Worm (Caenorhabditis elegans) whole organism, L1 larva: ENCODE data around the gene W06D11.3.

Experiments used
- efl-1 ChIP-seq, 4 experiments: fragments of 150-350 bp; optimal IDR thresholded peaks in 3 of 4; peaks in 1 of 4; 1 replicate in 1 of 4; 2 replicates in 3 of 4; lab custom pipeline; 2014; ENCODE audit warnings: missing biosample characterization in 2 of 4, missing genetic modification characterization in 2 of 4, missing genetic modification reagents in 2 of 4
- grh-1 ChIP-seq: fragments of 200-800 bp; sonication (Bioruptor generic); IDR thresholded peaks from 2 replicates; pipeline ENCODE4 v1.3.6; 2022; ENCODE audit warnings: missing genetic modification reagents, missing genetic modification characterization, missing compliant biosample characterization
- lin-39 ChIP-seq: fragments of 150-350 bp; optimal IDR thresholded peaks from 2 replicates; lab custom pipeline; 2014; ENCODE audit warnings: missing biosample characterization, missing genetic modification reagents, missing genetic modification characterization
- nhr-76 ChIP-seq: sonication (generic microtip); optimal IDR thresholded peaks from 2 replicates; lab custom pipeline; 2017; ENCODE audit warnings: missing biosample characterization, missing genetic modification characterization
- nhr-77 ChIP-seq: fragments of 150-350 bp; optimal IDR thresholded peaks from 2 replicates; lab custom pipeline; 2014; ENCODE audit warnings: missing biosample characterization, missing genetic modification characterization
- sup-37 ChIP-seq: fragments of 200-800 bp; sonication (Bioruptor generic); optimal IDR thresholded peaks from 2 replicates; lab custom pipeline; 2018; ENCODE audit warnings: mild to moderate bottlenecking, missing genetic modification characterization, missing compliant biosample characterization
- tlp-1 ChIP-seq: fragments of 150-350 bp; optimal IDR thresholded peaks from 2 replicates; lab custom pipeline; 2014; ENCODE audit warnings: missing biosample characterization, missing genetic modification characterization
- unc-86 ChIP-seq: sonication (generic microtip); optimal IDR thresholded peaks from 2 replicates; lab custom pipeline; 2016; ENCODE audit warnings: missing genetic modification characterization, missing compliant biosample characterization
- ztf-11 ChIP-seq, 2 experiments: sonication (generic microtip); optimal IDR thresholded peaks; 2 replicates each; lab custom pipeline; 2016 to 2017; ENCODE audit warnings: missing genetic modification characterization in 2 of 2, missing biosample characterization in 1 of 2, missing compliant biosample characterization in 1 of 2

DNA sequence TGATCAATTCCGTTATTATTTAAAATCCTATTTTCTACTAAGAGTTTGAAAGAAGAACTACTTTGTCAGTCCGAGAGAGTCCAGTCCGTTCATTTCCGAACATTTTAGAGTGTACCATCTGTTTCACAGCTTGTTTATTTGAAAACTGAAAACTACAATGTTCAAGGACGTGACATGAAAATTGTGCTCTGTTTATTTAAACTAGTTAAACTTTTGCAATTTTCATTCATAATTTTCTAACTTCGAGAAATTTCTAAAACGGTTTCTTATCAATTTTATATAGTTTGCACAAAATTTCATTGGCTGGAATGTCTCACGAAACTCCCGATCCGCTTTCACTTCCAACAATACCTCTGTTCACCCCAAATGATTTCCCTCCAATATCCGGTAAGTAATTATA is 18.0 kb upstream of the W06D11.3 start, which contains the start of gene C04B4.1:
- TF ChIP-seq nhr-77 (tag; lab: Kevin White, UChicago) (no peak), unc-86 (tag; lab: Kevin White, UChicago) (no peak), tlp-1 (no peak), grh-1 (GFP tag; lab: Robert Waterston, UW) (no peak), efl-1 (optimal IDR thresholded peaks at IDR 0.05; lab: Kevin White, UChicago) (no peak), efl-1 (GFP tag; optimal IDR thresholded peaks at IDR 0.05 in 1 of 2; lab: Kevin White, UChicago) (no peak), nhr-76 (tag; lab: Kevin White, UChicago) (no peak), lin-39 (tag; lab: Kevin White, UChicago) (no peak), ztf-11 (tag; optimal IDR thresholded peaks at IDR 0.05; lab: Kevin White, UChicago) (no peak), sup-37 (GFP tag; lab: Kevin White, UChicago) (no peak)
